Worm (Caenorhabditis elegans) whole organism, young adult: Measurements from ENCODE around the gene spe-45.
A peak's percentile ranks its signal among the peaks of the same experiment; 100 is the strongest.

Experiments
- F22D6.2 ChIP-seq: sonication (generic microtip); optimal IDR thresholded peaks from 2 replicates; lab custom pipeline; 2016; ENCODE audit warnings: mild to moderate bottlenecking, missing genetic modification characterization, missing compliant biosample characterization
- F57C9.4 ChIP-seq: sonication (generic microtip); optimal IDR thresholded peaks from 2 replicates; lab custom pipeline; 2017; ENCODE audit warnings: mild to moderate bottlenecking, missing genetic modification characterization, missing compliant biosample characterization
- K11D2.4 ChIP-seq: fragments of 200-800 bp; sonication (Bioruptor generic); IDR thresholded peaks from 2 replicates; pipeline ENCODE4 v1.3.6; 2022; ENCODE audit warnings: missing genetic modification reagents, missing genetic modification characterization, missing compliant biosample characterization
- Y79H2A.3 ChIP-seq: fragments of 200-800 bp; sonication (Bioruptor generic); conservative IDR thresholded peaks from 2 replicates; pipeline ENCODE4 v1.3.6; 2022; ENCODE audit warnings: missing genetic modification reagents, missing genetic modification characterization, missing compliant biosample characterization
- akir-1 ChIP-seq: fragments of 200-800 bp; sonication (Bioruptor generic); optimal IDR thresholded peaks from 2 replicates; lab custom pipeline; 2018; ENCODE audit warnings: mild to moderate bottlenecking, missing genetic modification characterization, moderate library complexity, missing compliant biosample characterization
- aptf-2 ChIP-seq: fragments of 200-800 bp; sonication (Bioruptor generic); conservative IDR thresholded peaks from 2 replicates; pipeline ENCODE4 v1.3.6; 2022; ENCODE audit warnings: missing genetic modification reagents, missing genetic modification characterization, missing compliant biosample characterization
- atf-7 ChIP-seq: sonication (generic microtip); optimal IDR thresholded peaks from 2 replicates; lab custom pipeline; 2017; ENCODE audit warnings: mild to moderate bottlenecking, missing genetic modification characterization, missing compliant biosample characterization
- attf-6 ChIP-seq: fragments of 200-800 bp; sonication (Bioruptor generic); IDR thresholded peaks from 2 replicates; pipeline ENCODE4 v1.3.6; 2022; ENCODE audit warnings: missing genetic modification reagents, missing genetic modification characterization, missing compliant biosample characterization
- cebp-1 ChIP-seq, 2 experiments: fragments of 200-800 bp in 1 of 2; sonication (Bioruptor generic) in 1 of 2; sonication (generic microtip) in 1 of 2; IDR thresholded peaks in 1 of 2; optimal IDR thresholded peaks in 1 of 2; 2 replicates each; pipeline versions ENCODE4 v1.3.6 to Lab custom; 2017 to 2022; ENCODE audit warnings: missing compliant biosample characterization in 2 of 2, missing genetic modification characterization in 2 of 2, mild to moderate bottlenecking in 1 of 2, missing genetic modification reagents in 1 of 2, moderate library complexity in 1 of 2
- ceh-27 ChIP-seq: fragments of 200-800 bp; sonication (Bioruptor generic); optimal IDR thresholded peaks from 2 replicates; lab custom pipeline; 2018; ENCODE audit warnings: mild to moderate bottlenecking, missing genetic modification characterization, moderate library complexity, missing compliant biosample characterization
- ceh-40 ChIP-seq: fragments of 200-800 bp; sonication (Bioruptor generic); IDR thresholded peaks from 2 replicates; pipeline ENCODE4 v1.3.6; 2022; ENCODE audit warnings: missing genetic modification characterization, missing compliant biosample characterization
- ceh-91 ChIP-seq: fragments of 200-800 bp; sonication (Bioruptor generic); IDR thresholded peaks from 2 replicates; pipeline ENCODE4 v1.3.6; 2022; ENCODE audit warnings: missing genetic modification reagents, missing genetic modification characterization, missing compliant biosample characterization
- chd-7 ChIP-seq: sonication (generic microtip); optimal IDR thresholded peaks from 2 replicates; lab custom pipeline; 2016; ENCODE audit warnings: mild to moderate bottlenecking, missing genetic modification characterization, moderate library complexity, missing compliant biosample characterization
- efl-1 ChIP-seq: fragments of 150-350 bp; optimal IDR thresholded peaks from 2 replicates; lab custom pipeline; 2014; ENCODE audit warnings: missing biosample characterization, missing genetic modification reagents, missing genetic modification characterization
- egrh-3 ChIP-seq: fragments of 200-800 bp; sonication (Bioruptor generic); IDR thresholded peaks from 2 replicates; pipeline ENCODE4 v1.3.6; 2022; ENCODE audit warnings: missing genetic modification reagents, missing genetic modification characterization, missing compliant biosample characterization
- ekl-4 ChIP-seq: fragments of 200-800 bp; sonication (Bioruptor generic); IDR thresholded peaks from 2 replicates; pipeline ENCODE4 v1.3.6; 2022; ENCODE audit warnings: missing genetic modification reagents, missing genetic modification characterization, missing compliant biosample characterization
- ets-4 ChIP-seq: fragments of 200-800 bp; sonication (Bioruptor generic); optimal IDR thresholded peaks from 2 replicates; lab custom pipeline; 2018; ENCODE audit warnings: mild to moderate bottlenecking, missing genetic modification characterization, missing compliant biosample characterization
- fkh-3 ChIP-seq: sonication (generic microtip); optimal IDR thresholded peaks from 2 replicates; lab custom pipeline; 2016; ENCODE audit warnings: mild to moderate bottlenecking, missing genetic modification characterization, missing compliant biosample characterization
- him-1 ChIP-seq: sonication (generic microtip); optimal IDR thresholded peaks from 2 replicates; lab custom pipeline; 2016; ENCODE audit warnings: missing genotype, missing genetic modification reagents, missing genetic modification characterization, missing compliant biosample characterization
- hmg-1.2 ChIP-seq: fragments of 200-800 bp; sonication (Bioruptor generic); IDR thresholded peaks from 2 replicates; pipeline ENCODE4 v1.3.6; 2022; ENCODE audit warnings: missing genetic modification reagents, missing genetic modification characterization, missing compliant biosample characterization
- hrde-1 ChIP-seq: sonication (generic microtip); optimal IDR thresholded peaks from 2 replicates; lab custom pipeline; 2016; ENCODE audit warnings: missing genetic modification characterization, mild to moderate bottlenecking, missing compliant biosample characterization, moderate library complexity, missing genotype, missing genetic modification reagents, borderline replicate concordance
- lin-35 ChIP-seq, 3 experiments: fragments of 150-350 bp in 2 of 3; sonication (generic microtip) in 1 of 3; optimal IDR thresholded peaks; 2 replicates each; lab custom pipeline; 2014 to 2018; ENCODE audit warnings: missing biosample characterization in 3 of 3, missing genetic modification characterization in 3 of 3, missing genetic modification reagents in 3 of 3
- lin-40 ChIP-seq: sonication (generic microtip); optimal IDR thresholded peaks from 2 replicates; lab custom pipeline; 2016; ENCODE audit warnings: missing genetic modification characterization, mild to moderate bottlenecking, missing compliant biosample characterization, missing genotype, missing genetic modification reagents
- madf-10 ChIP-seq: sonication (generic microtip); optimal IDR thresholded peaks from 2 replicates; lab custom pipeline; 2016; ENCODE audit warnings: mild to moderate bottlenecking, missing genetic modification characterization, missing compliant biosample characterization
- madf-3 ChIP-seq: fragments of 200-800 bp; sonication (Bioruptor generic); IDR thresholded peaks from 2 replicates; pipeline ENCODE4 v1.3.6; 2022; ENCODE audit warnings: missing genetic modification reagents, missing genetic modification characterization, missing compliant biosample characterization
- madf-8 ChIP-seq: fragments of 200-800 bp; sonication (Bioruptor generic); conservative IDR thresholded peaks from 2 replicates; pipeline ENCODE4 v1.3.6; 2022; ENCODE audit warnings: missing genetic modification reagents, missing genetic modification characterization, missing compliant biosample characterization
- mcd-1 ChIP-seq: fragments of 200-800 bp; sonication (Bioruptor generic); IDR thresholded peaks from 2 replicates; pipeline ENCODE4 v1.3.6; 2022; ENCODE audit warnings: missing genetic modification reagents, missing genetic modification characterization, missing compliant biosample characterization
- mel-28 ChIP-seq: sonication (generic microtip); optimal IDR thresholded peaks from 2 replicates; lab custom pipeline; 2016; ENCODE audit warnings: borderline replicate concordance, mild to moderate bottlenecking, missing genetic modification characterization, missing compliant biosample characterization
- mes-4 ChIP-seq: sonication (generic microtip); optimal IDR thresholded peaks from 2 replicates; lab custom pipeline; 2016; ENCODE audit warnings: missing genotype, missing genetic modification characterization, missing compliant biosample characterization
- mxl-1 ChIP-seq: sonication (generic microtip); optimal IDR thresholded peaks from 2 replicates; lab custom pipeline; 2016; ENCODE audit warnings: missing genetic modification characterization, missing compliant biosample characterization
- nfya-2 ChIP-seq: fragments of 200-800 bp; sonication (Bioruptor generic); IDR thresholded peaks from 2 replicates; pipeline ENCODE4 v1.3.6; 2022; ENCODE audit warnings: missing genetic modification reagents, missing genetic modification characterization, missing compliant biosample characterization
- nhr-179 ChIP-seq: sonication (generic microtip); optimal IDR thresholded peaks from 2 replicates; lab custom pipeline; 2016; ENCODE audit warnings: mild to moderate bottlenecking, missing genetic modification characterization, missing compliant biosample characterization
- nhr-80 ChIP-seq: sonication (generic microtip); optimal IDR thresholded peaks from 2 replicates; lab custom pipeline; 2016; ENCODE audit warnings: missing genetic modification characterization, missing compliant biosample characterization
- rcor-1 ChIP-seq: fragments of 200-800 bp; sonication (Bioruptor generic); IDR thresholded peaks from 2 replicates; pipeline ENCODE4 v1.3.6; 2022; ENCODE audit warnings: missing genetic modification reagents, missing genetic modification characterization, missing compliant biosample characterization
- rec-8 ChIP-seq, 2 experiments: sonication (generic microtip); optimal IDR thresholded peaks; 2 replicates each; lab custom pipeline; 2016; ENCODE audit warnings: mild to moderate bottlenecking in 2 of 2, missing genetic modification characterization in 2 of 2, missing genetic modification reagents in 2 of 2, missing genotype in 2 of 2, missing biosample characterization in 1 of 2, missing compliant biosample characterization in 1 of 2, moderate library complexity in 1 of 2
- repo-1 ChIP-seq: sonication (generic microtip); optimal IDR thresholded peaks from 2 replicates; lab custom pipeline; 2017; ENCODE audit warnings: mild to moderate bottlenecking, missing genetic modification characterization, missing compliant biosample characterization
- rpc-1 ChIP-seq, 2 experiments: fragments of 150-350 bp in 1 of 2; sonication (generic microtip) in 1 of 2; optimal IDR thresholded peaks; 2 replicates each; lab custom pipeline; 2014 to 2018; ENCODE audit warnings: missing biosample characterization in 1 of 2, missing genetic modification characterization in 1 of 2, missing genetic modification reagents in 1 of 2, missing genotype in 1 of 2
- snpc-1.1 ChIP-seq: sonication (generic microtip); optimal IDR thresholded peaks from 2 replicates; lab custom pipeline; 2017; ENCODE audit warnings: missing genetic modification characterization, mild to moderate bottlenecking, missing compliant biosample characterization, antibody characterized with exemption, moderate library complexity, missing genotype, missing genetic modification reagents; ENCODE audit not compliant: insufficient read depth
- snpc-3.4 ChIP-seq: sonication (generic microtip); optimal IDR thresholded peaks from 2 replicates; lab custom pipeline; 2017; ENCODE audit warnings: missing genetic modification characterization, mild to moderate bottlenecking, missing compliant biosample characterization, antibody characterized with exemption, moderate library complexity, missing genotype, missing genetic modification reagents
- snpc-4 ChIP-seq, 5 experiments: fragments of 150-350 bp in 1 of 5; sonication (generic microtip) in 4 of 5; optimal IDR thresholded peaks; 2 replicates each; lab custom pipeline; 2014 to 2018; ENCODE audit warnings: missing genetic modification characterization in 5 of 5, missing biosample characterization in 3 of 5, antibody characterized with exemption in 2 of 5, mild to moderate bottlenecking in 2 of 5, missing compliant biosample characterization in 2 of 5, missing genotype in 2 of 5, moderate library complexity in 2 of 5, missing genetic modification reagents in 1 of 5
- somi-1 ChIP-seq: fragments of 200-800 bp; sonication (Bioruptor generic); optimal IDR thresholded peaks from 2 replicates; lab custom pipeline; 2018; ENCODE audit warnings: mild to moderate bottlenecking, missing genetic modification characterization, missing compliant biosample characterization
- sptf-2 ChIP-seq: fragments of 200-800 bp; sonication (Bioruptor generic); optimal IDR thresholded peaks from 2 replicates; lab custom pipeline; 2018; ENCODE audit warnings: mild to moderate bottlenecking, missing genetic modification characterization, missing compliant biosample characterization
- unc-62 ChIP-seq: fragments of 150-350 bp; optimal IDR thresholded peaks from 2 replicates; lab custom pipeline; 2014; ENCODE audit warnings: missing biosample characterization, missing genetic modification reagents, missing genetic modification characterization
- xnd-1 ChIP-seq: sonication (generic microtip); optimal IDR thresholded peaks from 2 replicates; lab custom pipeline; 2016; ENCODE audit warnings: missing genotype, missing genetic modification reagents, missing genetic modification characterization, missing compliant biosample characterization
- ztf-22 ChIP-seq: fragments of 200-800 bp; sonication (Bioruptor generic); optimal IDR thresholded peaks from 2 replicates; lab custom pipeline; 2018; ENCODE audit warnings: mild to moderate bottlenecking, missing genetic modification characterization, moderate library complexity, missing compliant biosample characterization

The spe-45 gene

DNA sequence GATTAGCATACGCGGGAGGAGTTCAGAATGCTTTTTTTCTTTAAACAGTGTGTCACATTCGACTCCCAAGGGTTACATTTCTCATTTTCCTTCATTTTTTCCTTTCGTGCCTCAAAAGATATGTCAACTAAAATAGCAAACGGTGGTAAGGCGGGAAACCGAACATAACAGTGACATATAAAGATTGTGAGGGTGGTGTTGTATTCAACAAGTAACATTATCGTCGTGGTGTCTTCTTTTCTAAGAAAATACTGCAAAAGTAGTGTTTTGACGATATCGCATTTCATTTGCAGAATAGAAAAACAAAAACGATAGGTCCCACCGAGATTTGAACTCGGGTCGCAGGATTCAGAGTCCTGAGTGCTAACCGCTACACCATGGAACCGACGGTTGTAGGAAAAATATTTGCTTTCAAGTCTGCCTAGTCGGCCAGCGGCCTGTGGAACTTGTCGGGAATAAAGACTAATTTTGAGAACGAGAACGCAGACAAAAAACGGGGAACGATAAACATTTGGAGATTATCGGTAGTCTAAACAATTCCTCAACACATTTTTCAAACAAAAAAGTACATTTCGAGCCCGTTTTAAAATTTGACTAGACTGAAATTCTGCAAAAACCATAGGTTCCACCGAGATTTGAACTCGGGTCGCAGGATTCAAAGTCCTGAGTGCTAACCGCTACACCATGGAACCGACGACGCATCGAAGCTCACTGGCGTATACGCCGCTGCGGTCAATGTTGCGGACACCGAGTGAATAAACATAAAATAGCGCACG, 26.9 kb upstream of the spe-45 start (continued):
- peak; percentile 12 for TF ChIP-seq chd-7 (tag; lab: Kevin White, UChicago)
- TF ChIP-seq repo-1 (tag; lab: Kevin White, UChicago) = no peak
- peak; percentile 62 for TF ChIP-seq snpc-3.4
- TF ChIP-seq Y79H2A.3 (GFP tag; lab: Robert Waterston, UW) = no peak
- no peak for TF ChIP-seq nhr-179
- no peak for TF ChIP-seq madf-3
- no peak for TF ChIP-seq cebp-1 (GFP tag; IDR thresholded peaks at IDR 0.05; lab: Robert Waterston, UW)
- TF ChIP-seq cebp-1 (tag; optimal IDR thresholded peaks at IDR 0.05; lab: Kevin White, UChicago) = peak; percentile 44
- TF ChIP-seq egrh-3 (GFP tag; lab: Robert Waterston, UW) = no peak
- TF ChIP-seq attf-6 (GFP tag; lab: Robert Waterston, UW) = 0 out of 2 replicates have a peak, but pooled peaks have one; percentile 40
- no peak for TF ChIP-seq K11D2.4 (GFP tag; lab: Robert Waterston, UW)
- no peak for TF ChIP-seq efl-1 (GFP tag; lab: Kevin White, UChicago)
- peak; percentile 53 for TF ChIP-seq hmg-1.2
- no peak for TF ChIP-seq somi-1 (GFP tag; lab: Kevin White, UChicago)
- TF ChIP-seq hrde-1 (tag; lab: Kevin White, UChicago) = no peak
- TF ChIP-seq lin-40 = no peak
- TF ChIP-seq rpc-1 (optimal IDR thresholded peaks at IDR 0.05; lab: Kevin White, UChicago) = peak; percentile 71
- peak; percentile 80 for TF ChIP-seq rpc-1 (tag; optimal IDR thresholded peaks at IDR 0.05; lab: Kevin White, UChicago)
- TF ChIP-seq rcor-1 = no peak
- TF ChIP-seq F22D6.2 (tag; lab: Kevin White, UChicago) = no peak
- TF ChIP-seq mcd-1 (GFP tag; lab: Robert Waterston, UW) = peak; percentile 40; the same call in 1 of the 2 replicates
- peak; percentile 11 for TF ChIP-seq atf-7 (tag; lab: Kevin White, UChicago)
- no peak for TF ChIP-seq ceh-40 (GFP tag; lab: Robert Waterston, UW)
- TF ChIP-seq nfya-2 = no peak
- TF ChIP-seq aptf-2 = no peak
- no peak for TF ChIP-seq ztf-22 (GFP tag; lab: Kevin White, UChicago)
- no peak for TF ChIP-seq ekl-4 (GFP tag; lab: Robert Waterston, UW)
- TF ChIP-seq akir-1 (GFP tag; lab: Kevin White, UChicago) = no peak
- TF ChIP-seq mes-4 = no peak
- no peak for TF ChIP-seq mel-28 (tag; lab: Kevin White, UChicago)
- peak; percentile 40 for TF ChIP-seq mxl-1 (tag; lab: Kevin White, UChicago)
- TF ChIP-seq sptf-2 (GFP tag; lab: Kevin White, UChicago) = no peak
- no peak for TF ChIP-seq xnd-1 (tag; lab: Kevin White, UChicago)
- TF ChIP-seq F57C9.4 (tag; lab: Kevin White, UChicago) = no peak
- no peak for TF ChIP-seq fkh-3 (tag; lab: Kevin White, UChicago)
- TF ChIP-seq madf-8 (GFP tag; lab: Robert Waterston, UW) = no peak
- no peak for TF ChIP-seq ets-4 (GFP tag; lab: Kevin White, UChicago)
- no peak for TF ChIP-seq unc-62 (GFP tag; lab: Kevin White, UChicago)
- no peak for TF ChIP-seq madf-10 (tag; lab: Kevin White, UChicago)
- TF ChIP-seq snpc-1.1 (tag; lab: Kevin White, UChicago) = peak; percentile 86
- TF ChIP-seq nhr-80 (tag; lab: Kevin White, UChicago) = peak; percentile 10
- TF ChIP-seq rec-8 (tag; optimal IDR thresholded peaks at IDR 0.05; lab: Kevin White, UChicago) = no peak
- peak; percentile 66 for TF ChIP-seq snpc-4 (GFP tag; optimal IDR thresholded peaks at IDR 0.05; lab: Kevin White, UChicago)
- peak; percentile 62 to 91 (median 88) for TF ChIP-seq snpc-4 (tag; optimal IDR thresholded peaks at IDR 0.05; lab: Kevin White, UChicago)
- no peak for TF ChIP-seq lin-35 (GFP tag; optimal IDR thresholded peaks at IDR 0.05; lab: Kevin White, UChicago)
- no peak for TF ChIP-seq ceh-27
- peak; percentile 71 for TF ChIP-seq him-1 (tag; lab: Kevin White, UChicago)
- TF ChIP-seq ceh-91 (GFP tag; lab: Robert Waterston, UW) = no peak
